Worm (Caenorhabditis elegans) whole organism, young adult: ENCODE results near the gene ZK757.1.

Source experiments
- B0019.2 ChIP-seq: fragments of 200-800 bp; sonication (Bioruptor generic); conservative IDR thresholded peaks from 2 replicates; pipeline ENCODE4 v1.3.6; 2022; ENCODE audit warnings: missing genetic modification reagents, missing genetic modification characterization, missing compliant biosample characterization
- F23B12.7 ChIP-seq: sonication (generic microtip); optimal IDR thresholded peaks from 2 replicates; lab custom pipeline; 2017; ENCODE audit warnings: missing genetic modification characterization, mild to moderate bottlenecking, missing compliant biosample characterization, antibody characterized with exemption, moderate library complexity; ENCODE audit not compliant: insufficient read depth
- F33H1.4 ChIP-seq: fragments of 200-800 bp; sonication (Bioruptor generic); IDR thresholded peaks from 2 replicates; pipeline ENCODE4 v1.3.6; 2022; ENCODE audit warnings: missing genetic modification reagents, missing genetic modification characterization, missing compliant biosample characterization
- F39B2.1 ChIP-seq: fragments of 200-800 bp; sonication (Bioruptor generic); IDR thresholded peaks from 2 replicates; pipeline ENCODE4 v1.3.6; 2022; ENCODE audit warnings: missing genetic modification reagents, missing genetic modification characterization, missing compliant biosample characterization
- F49E8.2 ChIP-seq: sonication (generic microtip); optimal IDR thresholded peaks from 3 replicates; lab custom pipeline; 2017; ENCODE audit warnings: missing genetic modification characterization, mild to moderate bottlenecking, missing compliant biosample characterization, antibody characterized with exemption, moderate library complexity; ENCODE audit not compliant: insufficient read depth
- K12H6.12 ChIP-seq: fragments of 200-800 bp; sonication (Bioruptor generic); optimal IDR thresholded peaks from 2 replicates; lab custom pipeline; 2018; ENCODE audit warnings: mild to moderate bottlenecking, missing genetic modification characterization, missing compliant biosample characterization
- Y67H2A.10 ChIP-seq: fragments of 200-800 bp; sonication (Bioruptor generic); conservative IDR thresholded peaks from 2 replicates; pipeline ENCODE4 v1.3.6; 2022; ENCODE audit warnings: missing genetic modification reagents, missing genetic modification characterization, missing compliant biosample characterization
- Y95B8A.8 ChIP-seq: fragments of 200-800 bp; sonication (Bioruptor generic); IDR thresholded peaks from 2 replicates; pipeline ENCODE4 v1.3.6; 2022; ENCODE audit warnings: missing genetic modification reagents, missing genetic modification characterization, missing compliant biosample characterization
- ZK185.1 ChIP-seq: sonication (generic microtip); optimal IDR thresholded peaks from 2 replicates; lab custom pipeline; 2016; ENCODE audit warnings: mild to moderate bottlenecking, missing genetic modification characterization, missing compliant biosample characterization; ENCODE audit not compliant: poor library complexity, severe bottlenecking
- aptf-2 ChIP-seq: fragments of 200-800 bp; sonication (Bioruptor generic); conservative IDR thresholded peaks from 2 replicates; pipeline ENCODE4 v1.3.6; 2022; ENCODE audit warnings: missing genetic modification reagents, missing genetic modification characterization, missing compliant biosample characterization
- aptf-3 ChIP-seq: fragments of 200-800 bp; sonication (Bioruptor generic); IDR thresholded peaks from 2 replicates; pipeline ENCODE4 v1.3.6; 2022; ENCODE audit warnings: missing genetic modification characterization, missing compliant biosample characterization
- atf-7 ChIP-seq: sonication (generic microtip); optimal IDR thresholded peaks from 2 replicates; lab custom pipeline; 2017; ENCODE audit warnings: mild to moderate bottlenecking, missing genetic modification characterization, missing compliant biosample characterization
- attf-5 ChIP-seq: fragments of 200-800 bp; sonication (Bioruptor generic); optimal IDR thresholded peaks from 2 replicates; lab custom pipeline; 2018; ENCODE audit warnings: mild to moderate bottlenecking, missing genetic modification characterization, missing compliant biosample characterization
- ceh-100 ChIP-seq: fragments of 200-800 bp; sonication (Bioruptor generic); IDR thresholded peaks from 2 replicates; pipeline ENCODE4 v1.3.6; 2022; ENCODE audit warnings: missing genetic modification reagents, missing genetic modification characterization, missing compliant biosample characterization
- ceh-40 ChIP-seq: fragments of 200-800 bp; sonication (Bioruptor generic); IDR thresholded peaks from 2 replicates; pipeline ENCODE4 v1.3.6; 2022; ENCODE audit warnings: missing genetic modification characterization, missing compliant biosample characterization
- ceh-58 ChIP-seq: fragments of 200-800 bp; sonication (Bioruptor generic); IDR thresholded peaks from 2 replicates; pipeline ENCODE4 v1.3.6; 2022; ENCODE audit warnings: missing genetic modification characterization, missing compliant biosample characterization
- dpff-1 ChIP-seq: sonication (generic microtip); optimal IDR thresholded peaks from 2 replicates; lab custom pipeline; 2017; ENCODE audit warnings: mild to moderate bottlenecking, missing genetic modification characterization, missing compliant biosample characterization
- egrh-3 ChIP-seq: fragments of 200-800 bp; sonication (Bioruptor generic); IDR thresholded peaks from 2 replicates; pipeline ENCODE4 v1.3.6; 2022; ENCODE audit warnings: missing genetic modification reagents, missing genetic modification characterization, missing compliant biosample characterization
- gei-17 ChIP-seq: fragments of 200-800 bp; sonication (Bioruptor generic); optimal IDR thresholded peaks from 2 replicates; lab custom pipeline; 2018; ENCODE audit warnings: mild to moderate bottlenecking, missing genetic modification characterization, missing compliant biosample characterization
- hmg-1.2 ChIP-seq: fragments of 200-800 bp; sonication (Bioruptor generic); IDR thresholded peaks from 2 replicates; pipeline ENCODE4 v1.3.6; 2022; ENCODE audit warnings: missing genetic modification reagents, missing genetic modification characterization, missing compliant biosample characterization
- lin-54 ChIP-seq: fragments of 200-800 bp; sonication (Bioruptor generic); optimal IDR thresholded peaks from 2 replicates; lab custom pipeline; 2018; ENCODE audit warnings: mild to moderate bottlenecking, missing genetic modification characterization, missing compliant biosample characterization
- lsl-1 ChIP-seq: fragments of 200-800 bp; sonication (Bioruptor generic); optimal IDR thresholded peaks from 2 replicates; lab custom pipeline; 2018; ENCODE audit warnings: mild to moderate bottlenecking, missing genetic modification characterization, moderate library complexity, missing compliant biosample characterization
- lsy-27 ChIP-seq: sonication (generic microtip); optimal IDR thresholded peaks from 2 replicates; lab custom pipeline; 2017; ENCODE audit warnings: missing genetic modification characterization, mild to moderate bottlenecking, missing compliant biosample characterization, antibody characterized with exemption, missing genotype, borderline replicate concordance; ENCODE audit not compliant: insufficient read depth
- madf-6 ChIP-seq: fragments of 200-800 bp; sonication (Bioruptor generic); IDR thresholded peaks from 2 replicates; pipeline ENCODE4 v1.3.6; 2022; ENCODE audit warnings: missing genetic modification reagents, missing genetic modification characterization, missing compliant biosample characterization
- mcd-1 ChIP-seq: fragments of 200-800 bp; sonication (Bioruptor generic); IDR thresholded peaks from 2 replicates; pipeline ENCODE4 v1.3.6; 2022; ENCODE audit warnings: missing genetic modification reagents, missing genetic modification characterization, missing compliant biosample characterization
- mxl-1 ChIP-seq: sonication (generic microtip); optimal IDR thresholded peaks from 2 replicates; lab custom pipeline; 2016; ENCODE audit warnings: missing genetic modification characterization, missing compliant biosample characterization
- nfya-1 ChIP-seq: sonication (generic microtip); optimal IDR thresholded peaks from 2 replicates; lab custom pipeline; 2017; ENCODE audit warnings: antibody characterized with exemption, missing compliant biosample characterization, missing genetic modification characterization, borderline replicate concordance; ENCODE audit not compliant: insufficient read depth
- nfya-2 ChIP-seq: fragments of 200-800 bp; sonication (Bioruptor generic); IDR thresholded peaks from 2 replicates; pipeline ENCODE4 v1.3.6; 2022; ENCODE audit warnings: missing genetic modification reagents, missing genetic modification characterization, missing compliant biosample characterization
- nhr-27 ChIP-seq: fragments of 200-800 bp; sonication (Bioruptor generic); optimal IDR thresholded peaks from 2 replicates; lab custom pipeline; 2018; ENCODE audit warnings: mild to moderate bottlenecking, missing genetic modification characterization, moderate library complexity, missing compliant biosample characterization
- rec-8 ChIP-seq, 2 experiments: sonication (generic microtip); optimal IDR thresholded peaks; 2 replicates each; lab custom pipeline; 2016; ENCODE audit warnings: mild to moderate bottlenecking in 2 of 2, missing genetic modification characterization in 2 of 2, missing genetic modification reagents in 2 of 2, missing genotype in 2 of 2, missing biosample characterization in 1 of 2, missing compliant biosample characterization in 1 of 2, moderate library complexity in 1 of 2
- snpc-1.3 ChIP-seq: sonication (generic microtip); optimal IDR thresholded peaks from 2 replicates; lab custom pipeline; 2017; ENCODE audit warnings: missing genetic modification characterization, mild to moderate bottlenecking, missing compliant biosample characterization, antibody characterized with exemption, moderate library complexity, missing genotype, missing genetic modification reagents; ENCODE audit not compliant: insufficient read depth
- snpc-4 ChIP-seq, 5 experiments: fragments of 150-350 bp in 1 of 5; sonication (generic microtip) in 4 of 5; optimal IDR thresholded peaks; 2 replicates each; lab custom pipeline; 2014 to 2018; ENCODE audit warnings: missing genetic modification characterization in 5 of 5, missing biosample characterization in 3 of 5, antibody characterized with exemption in 2 of 5, mild to moderate bottlenecking in 2 of 5, missing compliant biosample characterization in 2 of 5, missing genotype in 2 of 5, moderate library complexity in 2 of 5, missing genetic modification reagents in 1 of 5
- somi-1 ChIP-seq: fragments of 200-800 bp; sonication (Bioruptor generic); optimal IDR thresholded peaks from 2 replicates; lab custom pipeline; 2018; ENCODE audit warnings: mild to moderate bottlenecking, missing genetic modification characterization, missing compliant biosample characterization
- sptf-2 ChIP-seq: fragments of 200-800 bp; sonication (Bioruptor generic); optimal IDR thresholded peaks from 2 replicates; lab custom pipeline; 2018; ENCODE audit warnings: mild to moderate bottlenecking, missing genetic modification characterization, missing compliant biosample characterization
- tbp1 ChIP-seq: fragments of 200-800 bp; sonication (Bioruptor generic); optimal IDR thresholded peaks from 2 replicates; lab custom pipeline; 2018; ENCODE audit warnings: mild to moderate bottlenecking, missing genetic modification characterization, missing compliant biosample characterization
- zfh-2 ChIP-seq: fragments of 200-800 bp; sonication (Bioruptor generic); conservative IDR thresholded peaks from 2 replicates; pipeline ENCODE4 v1.3.6; 2022; ENCODE audit warnings: missing genetic modification reagents, missing genetic modification characterization, missing compliant biosample characterization
- ztf-6 ChIP-seq: fragments of 200-800 bp; sonication (Bioruptor generic); IDR thresholded peaks from 2 replicates; pipeline ENCODE4 v1.3.6; 2022; ENCODE audit warnings: missing genetic modification reagents, missing genetic modification characterization, missing compliant biosample characterization

ZK757.1 gene

DNA sequence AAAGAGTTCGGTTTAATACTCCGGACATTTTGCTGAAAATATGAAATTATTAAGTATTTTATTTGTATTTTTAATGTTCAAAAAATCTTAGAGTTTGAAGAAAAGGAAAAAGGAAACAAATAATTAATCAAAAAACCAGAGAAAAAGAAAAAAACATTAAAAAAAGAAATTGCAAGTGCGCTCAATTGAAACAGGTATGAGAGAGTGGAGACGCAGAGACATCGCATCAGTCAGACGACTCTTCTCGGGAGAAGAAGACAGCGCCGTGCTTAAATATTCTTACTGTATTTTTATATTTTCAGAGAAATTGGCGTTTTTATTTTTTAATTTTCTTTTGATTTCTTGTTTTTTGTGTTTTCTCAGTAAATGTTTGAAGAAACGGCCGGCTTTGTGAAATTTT lies 22.8 kb downstream of the ZK757.1 start, which contains the start of gene mrpl-36:
Gene mrpl-36, minus strand, starts transcription at position 34 of the 400 bp plus-strand sequence.
- TF ChIP-seq F49E8.2 (tag; lab: Kevin White, UChicago): peak; percentile 44
- TF ChIP-seq Y95B8A.8 (GFP tag; lab: Robert Waterston, UW): no peak
- TF ChIP-seq nfya-2: no peak
- no peak for TF ChIP-seq zfh-2
- no peak for TF ChIP-seq B0019.2 (GFP tag; lab: Robert Waterston, UW)
- TF ChIP-seq nhr-27 (tag; lab: Kevin White, UChicago): no peak
- TF ChIP-seq K12H6.12 (tag; lab: Kevin White, UChicago): no peak
- 0 out of 2 replicates have a peak, but pooled peaks have one; percentile 32 for TF ChIP-seq F33H1.4 (GFP tag; lab: Robert Waterston, UW)
- TF ChIP-seq lin-54 (GFP tag; lab: Kevin White, UChicago): peak; percentile 0
- TF ChIP-seq atf-7 (tag; lab: Kevin White, UChicago): no peak
- TF ChIP-seq attf-5 (GFP tag; lab: Kevin White, UChicago): peak; percentile 27
- no peak for TF ChIP-seq ceh-40 (GFP tag; lab: Robert Waterston, UW)
- no peak for TF ChIP-seq ZK185.1 (tag; lab: Kevin White, UChicago)
- TF ChIP-seq F39B2.1 (GFP tag; lab: Robert Waterston, UW): no peak
- TF ChIP-seq aptf-3 (GFP tag; lab: Robert Waterston, UW): no peak
- TF ChIP-seq ceh-58 (GFP tag; lab: Robert Waterston, UW): no peak
- TF ChIP-seq lsy-27 (tag; lab: Kevin White, UChicago): no peak
- TF ChIP-seq tbp1 (GFP tag; lab: Kevin White, UChicago): peak; percentile 21
- TF ChIP-seq Y67H2A.10 (GFP tag; lab: Robert Waterston, UW): no peak
- TF ChIP-seq hmg-1.2: no peak; the same call in 1 of the 2 replicates
- peak; percentile 69 for TF ChIP-seq madf-6
- no peak for TF ChIP-seq ztf-6
- TF ChIP-seq F23B12.7 (tag; lab: Kevin White, UChicago): no peak
- TF ChIP-seq nfya-1 (tag; lab: Kevin White, UChicago): no peak
- no peak for TF ChIP-seq rec-8 (tag; optimal IDR thresholded peaks at IDR 0.05; lab: Kevin White, UChicago)
- TF ChIP-seq mcd-1 (GFP tag; lab: Robert Waterston, UW): peak; percentile 73
- TF ChIP-seq somi-1: no peak
- TF ChIP-seq lsl-1: peak; percentile 40
- no peak for TF ChIP-seq dpff-1 (tag; lab: Kevin White, UChicago)
- TF ChIP-seq aptf-2 (GFP tag; lab: Robert Waterston, UW): no peak
- no peak for TF ChIP-seq gei-17 (GFP tag; lab: Kevin White, UChicago)
- no peak for TF ChIP-seq egrh-3
- peak; percentile 35 for TF ChIP-seq snpc-1.3
- no peak for TF ChIP-seq snpc-4 (GFP tag; optimal IDR thresholded peaks at IDR 0.05; lab: Kevin White, UChicago)
- no peak for TF ChIP-seq snpc-4 (tag; optimal IDR thresholded peaks at IDR 0.05; lab: Kevin White, UChicago)
- TF ChIP-seq sptf-2: no peak
- no peak for TF ChIP-seq ceh-100 (GFP tag; lab: Robert Waterston, UW)
- TF ChIP-seq, all 124 proteins: peak for 9

DNA sequence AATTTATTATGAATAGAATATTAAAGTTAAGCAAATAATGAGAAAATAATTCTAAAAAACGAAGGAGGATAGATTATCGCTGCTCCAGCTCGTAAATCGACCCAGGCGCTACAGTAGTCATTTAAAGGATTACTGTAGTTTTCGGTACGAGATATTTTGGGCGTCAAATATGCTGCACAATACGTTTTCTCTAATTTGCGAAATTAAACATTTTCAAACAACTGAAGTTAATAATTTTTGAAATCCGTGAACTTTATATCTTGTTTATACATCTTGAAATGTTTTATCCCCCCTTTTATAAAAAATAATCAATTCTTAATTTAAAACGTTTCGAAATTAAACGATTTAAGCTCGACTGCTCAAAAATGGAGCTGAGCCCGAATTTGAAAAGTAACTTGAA lies 24.8 kb downstream of the ZK757.1 start, which contains the start of gene K11H3.2:
Gene K11H3.2, plus strand, starts transcription at position 301 of the 400 bp plus-strand sequence.
- TF ChIP-seq mxl-1 (tag; lab: Kevin White, UChicago): no peak
- peak; percentile 13 for TF ChIP-seq lsl-1
